Worm (Caenorhabditis elegans) whole organism, L3 larva: ENCODE measurements around the gene F53A9.9.

ENCODE experiments used
- R02D3.7 ChIP-seq: fragments of 150-350 bp; optimal IDR thresholded peaks from 2 replicates; lab custom pipeline; 2014; ENCODE audit warnings: missing biosample characterization, missing genetic modification characterization
- ZK546.5 ChIP-seq: sonication (generic microtip); optimal IDR thresholded peaks from 2 replicates; lab custom pipeline; 2017; ENCODE audit warnings: missing biosample characterization, missing genetic modification characterization
- egl-27 ChIP-seq: sonication (generic microtip); optimal IDR thresholded peaks from 4 replicates; lab custom pipeline; 2017; ENCODE audit warnings: missing biosample characterization, missing genetic modification reagents, missing genetic modification characterization
- egl-5 ChIP-seq: fragments of 150-350 bp; optimal IDR thresholded peaks from 2 replicates; lab custom pipeline; 2017; ENCODE audit warnings: missing biosample characterization, missing genetic modification reagents, missing genetic modification characterization, inconsistent platforms
- elt-1 ChIP-seq: fragments of 150-350 bp; optimal IDR thresholded peaks from 2 replicates; lab custom pipeline; 2014; ENCODE audit warnings: missing biosample characterization, missing genetic modification characterization
- fos-1 ChIP-seq: fragments of 150-350 bp; optimal IDR thresholded peaks from 2 replicates; lab custom pipeline; 2014; ENCODE audit warnings: missing biosample characterization, missing genetic modification characterization
- lsy-12 ChIP-seq: sonication (generic microtip); optimal IDR thresholded peaks from 2 replicates; lab custom pipeline; 2016; ENCODE audit warnings: mild to moderate bottlenecking, missing genetic modification characterization, missing compliant biosample characterization
- nfya-1 ChIP-seq: sonication (generic microtip); optimal IDR thresholded peaks from 2 replicates; lab custom pipeline; 2017; ENCODE audit warnings: missing genetic modification characterization, mild to moderate bottlenecking, missing compliant biosample characterization, antibody characterized with exemption, moderate library complexity; ENCODE audit not compliant: insufficient read depth
- nhr-12 ChIP-seq: fragments of 150-350 bp; optimal IDR thresholded peaks from 2 replicates; lab custom pipeline; 2014; ENCODE audit warnings: missing biosample characterization, missing genetic modification characterization
- nhr-237 ChIP-seq: fragments of 150-350 bp; optimal IDR thresholded peaks from 2 replicates; lab custom pipeline; 2014; ENCODE audit warnings: missing biosample characterization, missing genetic modification characterization
- nhr-28 ChIP-seq: fragments of 150-350 bp; optimal IDR thresholded peaks from 2 replicates; lab custom pipeline; 2014; ENCODE audit warnings: missing biosample characterization, missing genetic modification characterization
- nhr-77 ChIP-seq: fragments of 150-350 bp; optimal IDR thresholded peaks from 2 replicates; lab custom pipeline; 2014; ENCODE audit warnings: missing biosample characterization, missing genetic modification characterization
- pqm-1 ChIP-seq: fragments of 150-350 bp; optimal IDR thresholded peaks from 2 replicates; lab custom pipeline; 2017; ENCODE audit warnings: missing biosample characterization, missing genetic modification characterization, inconsistent platforms

DNA sequence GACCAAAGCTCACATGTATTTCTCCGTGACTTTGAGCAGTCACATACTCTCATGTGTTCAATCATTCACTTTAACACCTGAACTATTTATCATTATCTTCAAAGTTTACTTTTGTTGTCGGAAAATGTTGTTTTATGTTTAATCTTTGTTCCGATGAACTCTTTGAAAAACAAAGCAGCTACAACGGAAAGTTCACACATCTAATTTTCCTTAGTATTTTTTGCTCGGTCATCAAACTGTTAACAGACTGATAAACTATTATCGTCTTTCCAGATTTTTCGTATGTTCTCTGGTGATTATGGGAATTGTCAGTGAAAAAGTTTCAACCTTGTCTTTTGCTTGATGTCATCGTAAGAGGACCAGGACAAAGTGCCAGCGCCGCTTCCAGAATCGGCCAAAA, 35.4 kb upstream of the F53A9.9 start:
- TF ChIP-seq elt-1 (tag; lab: Kevin White, UChicago) = no peak
- peak; percentile 67 for TF ChIP-seq pqm-1 (tag; lab: Kevin White, UChicago)
- no peak for TF ChIP-seq ZK546.5 (tag; lab: Kevin White, UChicago)
- no peak for TF ChIP-seq R02D3.7 (tag; lab: Kevin White, UChicago)
- TF ChIP-seq nhr-237 (tag; lab: Kevin White, UChicago) = no peak
- no peak for TF ChIP-seq nhr-12 (tag; lab: Kevin White, UChicago)
- no peak for TF ChIP-seq lsy-12
- no peak for TF ChIP-seq nhr-77 (tag; lab: Kevin White, UChicago)
- TF ChIP-seq nhr-28 = no peak
- no peak for TF ChIP-seq egl-27 (tag; lab: Kevin White, UChicago)
- no peak for TF ChIP-seq fos-1 (tag; lab: Kevin White, UChicago)
- no peak for TF ChIP-seq egl-5 (tag; lab: Kevin White, UChicago)
- no peak for TF ChIP-seq nfya-1 (tag; lab: Kevin White, UChicago)
